Fruit fly (Drosophila melanogaster): Measurements from ENCODE around the gene Upf1.

- TF ChIP-seq CG8301 (tag; optimal IDR thresholded peaks at IDR 0.05), result no peak
- TF ChIP-seq CG15710 (tag; optimal IDR thresholded peaks at IDR 0.05), result no peak
- no peak for TF ChIP-seq CG8159 (tag; optimal IDR thresholded peaks at IDR 0.05)
- no peak for TF ChIP-seq rn (GFP tag; IDR thresholded peaks at IDR 0.05)
- TF ChIP-seq Snoo (tag; optimal IDR thresholded peaks at IDR 0.05), result no peak
- TF ChIP-seq Pif1A (GFP tag; optimal IDR thresholded peaks at IDR 0.05), result no peak
- TF ChIP-seq Ets98B (GFP tag; IDR thresholded peaks at IDR 0.05), result no peak
- no peak for TF ChIP-seq CG4496 (GFP tag; IDR thresholded peaks at IDR 0.05)
- TF ChIP-seq CG9948 (tag; optimal IDR thresholded peaks at IDR 0.05), result no peak
- TF ChIP-seq CG17806 (tag; optimal IDR thresholded peaks at IDR 0.05), result no peak
- no peak for TF ChIP-seq CG14655 (GFP tag; optimal IDR thresholded peaks at IDR 0.05)
- TF ChIP-seq CG34367 (tag; optimal IDR thresholded peaks at IDR 0.05), result no peak
- no peak for TF ChIP-seq CG32121 (GFP tag; IDR thresholded peaks at IDR 0.05)
These were observed 18.2 kb downstream of the Upf1 start, which contains the start of the genes CG10353 and SelG for dm6 chrX:11886976-11887375.
